Fruit fly (Drosophila melanogaster): ENCODE measurements around the gene CG17075.

Gene CG17075

DNA sequence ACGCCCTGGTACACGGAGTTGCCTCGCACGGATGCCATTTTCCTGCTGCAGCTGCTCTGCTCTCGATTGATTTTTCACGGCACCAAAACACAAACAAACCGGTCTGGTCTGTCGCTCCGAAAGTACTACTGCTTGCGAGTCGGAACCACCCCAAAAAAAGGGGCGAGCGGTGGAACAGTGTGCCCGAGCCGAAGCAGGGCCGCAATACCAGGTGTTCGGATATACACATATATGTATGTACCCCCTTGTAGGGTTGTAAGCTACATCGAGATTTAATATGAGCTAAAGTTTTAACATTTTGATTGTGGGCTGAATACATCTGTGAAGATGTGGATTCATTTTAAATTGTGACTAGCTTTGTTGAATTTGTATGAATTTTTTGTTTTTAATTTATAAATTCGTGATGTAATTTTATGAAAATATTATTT, 18.3 kb upstream of the CG17075 start (continued):
- TF ChIP-seq CG34406 (GFP tag; optimal IDR thresholded peaks at IDR 0.05) (peak; percentile 35), Sox14 (GFP tag; optimal IDR thresholded peaks at IDR 0.05) (peak; percentile 64), dsx (GFP tag; optimal IDR thresholded peaks at IDR 0.05; ENCODE audit: poor library complexity, severe bottlenecking) (peak; percentile 43), CG32006 (GFP tag; optimal IDR thresholded peaks at IDR 0.05) (peak; percentile 6), fd85E (GFP tag; optimal IDR thresholded peaks at IDR 0.05) (no peak), Met (GFP tag; optimal IDR thresholded peaks at IDR 0.05) (peak; percentile 65), pdm3 (GFP tag; optimal IDR thresholded peaks at IDR 0.05) (peak; percentile 47), CG8119 (GFP tag; IDR thresholded peaks at IDR 0.05) (no peak), Hr4 (GFP tag; optimal IDR thresholded peaks at IDR 0.05) (no peak), achi (GFP tag; optimal IDR thresholded peaks at IDR 0.05) (peak; percentile 47), eg (GFP tag; IDR thresholded peaks at IDR 0.05) (peak; percentile 71), CG1621 (tag; optimal IDR thresholded peaks at IDR 0.05) (peak; percentile 28), Sox102F (GFP tag; optimal IDR thresholded peaks at IDR 0.05) (no peak), CG15336 (GFP tag; IDR thresholded peaks at IDR 0.05) (no peak), spab (GFP tag; optimal IDR thresholded peaks at IDR 0.05) (no peak), cyc (GFP tag; optimal IDR thresholded peaks at IDR 0.05) (peak; percentile 39), fkh (GFP tag; optimal IDR thresholded peaks at IDR 0.05) (peak; percentile 6), CG10669 (GFP tag; optimal IDR thresholded peaks at IDR 0.05) (peak; percentile 8)

DNA sequence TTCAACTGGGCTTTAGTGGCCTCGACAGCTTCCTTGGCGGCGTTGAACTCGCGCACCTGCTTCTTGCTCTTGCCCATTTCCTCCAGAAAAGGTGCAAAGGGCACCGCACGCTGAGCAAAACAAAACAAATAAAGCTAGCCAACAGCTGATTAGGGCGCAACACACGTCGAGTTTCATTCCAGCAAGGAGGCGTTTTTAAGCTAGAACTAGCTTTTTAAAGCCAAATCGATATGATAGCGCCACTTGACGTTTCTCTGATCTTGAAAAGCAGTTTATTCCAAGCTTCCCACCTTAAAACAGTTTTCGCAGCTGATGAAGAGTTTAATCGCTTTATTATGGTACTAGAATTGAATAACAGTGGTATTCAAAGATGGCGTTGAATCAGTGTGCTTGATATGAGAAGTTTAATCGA, 15.8 kb upstream of the CG17075 start, which contains the start of gene CG11601:
TSS of gene CG11601 (minus strand) at position 199 of the 412 bp plus-strand sequence.
- TF ChIP-seq svp (GFP tag) = peak; percentile 85
- no peak for TF ChIP-seq CG34406 (GFP tag; optimal IDR thresholded peaks at IDR 0.05)
- peak; percentile 61 for TF ChIP-seq esn (GFP tag; optimal IDR thresholded peaks at IDR 0.05)
- TF ChIP-seq Met (GFP tag; optimal IDR thresholded peaks at IDR 0.05) = no peak
- peak in 1 of 2 experiments; percentile 7 for TF ChIP-seq salr (GFP tag; optimal IDR thresholded peaks at IDR 0.05)
- no peak for TF ChIP-seq CG7368 (GFP tag; optimal IDR thresholded peaks at IDR 0.05)
- TF ChIP-seq acj6 (GFP tag; optimal IDR thresholded peaks at IDR 0.05) = no peak
- no peak for TF ChIP-seq CG8632 (GFP tag; optimal IDR thresholded peaks at IDR 0.05)
- TF ChIP-seq ss (GFP tag; optimal IDR thresholded peaks at IDR 0.05) = peak in 1 of 2 experiments; percentile 31
- TF ChIP-seq Ets96B (tag; optimal IDR thresholded peaks at IDR 0.05) = peak; percentile 3
- peak; percentile 35 for TF ChIP-seq CG1621 (tag; optimal IDR thresholded peaks at IDR 0.05)
- peak; percentile 37 for TF ChIP-seq topi (GFP tag; optimal IDR thresholded peaks at IDR 0.05)
- peak; percentile 31 for TF ChIP-seq cyc (GFP tag; optimal IDR thresholded peaks at IDR 0.05)
- TF ChIP-seq Hr38 (GFP tag; optimal IDR thresholded peaks at IDR 0.05) = no peak
- TF ChIP-seq CG16779 (tag; optimal IDR thresholded peaks at IDR 0.05) = no peak
- TF ChIP-seq achi (GFP tag; optimal IDR thresholded peaks at IDR 0.05) = no peak
- TF ChIP-seq CG4318 (GFP tag; optimal IDR thresholded peaks at IDR 0.05) = no peak
- peak; percentile 71 for TF ChIP-seq Blimp-1 (GFP tag; optimal IDR thresholded peaks at IDR 0.05)
- no peak for TF ChIP-seq dac (GFP tag; optimal IDR thresholded peaks at IDR 0.05)
- no peak for TF ChIP-seq CG10669 (GFP tag; optimal IDR thresholded peaks at IDR 0.05)
- TF ChIP-seq Eip78C (GFP tag) = peak; percentile 69
- no peak for TF ChIP-seq Eip93F (GFP tag; optimal IDR thresholded peaks at IDR 0.05)
- TF ChIP-seq Lpt (GFP tag; optimal IDR thresholded peaks at IDR 0.05) = no peak
- peak; percentile 48 for TF ChIP-seq lz (GFP tag; optimal IDR thresholded peaks at IDR 0.05)
- TF ChIP-seq CG15336 (GFP tag; IDR thresholded peaks at IDR 0.05) = no peak
- no peak for TF ChIP-seq Sox15 (GFP tag; optimal IDR thresholded peaks at IDR 0.05)
- TF ChIP-seq CG6163 (GFP tag; IDR thresholded peaks at IDR 0.05) = peak; percentile 45; the same call in 2 of the 3 replicates
- no peak for TF ChIP-seq OdsH (GFP tag; optimal IDR thresholded peaks at IDR 0.05)
- TF ChIP-seq fkh (GFP tag; optimal IDR thresholded peaks at IDR 0.05) = peak; percentile 80
- TF ChIP-seq Hr4 (GFP tag; optimal IDR thresholded peaks at IDR 0.05) = no peak
- no peak for TF ChIP-seq pdm3 (GFP tag; optimal IDR thresholded peaks at IDR 0.05)
- TF ChIP-seq CG3032 (tag; optimal IDR thresholded peaks at IDR 0.05) = peak; percentile 41
- no peak for TF ChIP-seq CG10631 (GFP tag; optimal IDR thresholded peaks at IDR 0.05)
- TF ChIP-seq CG11294 (GFP tag; IDR thresholded peaks at IDR 0.05) = no peak
- peak; percentile 43 for TF ChIP-seq CG9139 (GFP tag; optimal IDR thresholded peaks at IDR 0.05)
- peak; percentile 93 for TF ChIP-seq dsx (GFP tag; optimal IDR thresholded peaks at IDR 0.05; ENCODE audit: poor library complexity, severe bottlenecking)
- no peak for TF ChIP-seq CG3919 (GFP tag; optimal IDR thresholded peaks at IDR 0.05)
- peak; percentile 4 for TF ChIP-seq CG11762 (GFP tag; optimal IDR thresholded peaks at IDR 0.05; ENCODE audit: insufficient read depth)
- 0 out of 3 replicates have a peak, but pooled peaks have one; percentile 35 for TF ChIP-seq eg (GFP tag; IDR thresholded peaks at IDR 0.05)
- TF ChIP-seq CG6854 (GFP tag; optimal IDR thresholded peaks at IDR 0.05) = peak; percentile 61
- TF ChIP-seq CG31627 (GFP tag; optimal IDR thresholded peaks at IDR 0.05) = peak; percentile 28
- TF ChIP-seq Sox14 (GFP tag; optimal IDR thresholded peaks at IDR 0.05) = peak; percentile 43
